Worm (Caenorhabditis elegans) whole organism, L1 larva: ENCODE measurements around the gene acaa-2.

Source experiments
- nhr-237 ChIP-seq: fragments of 150-350 bp; optimal IDR thresholded peaks from 2 replicates; lab custom pipeline; 2014; ENCODE audit warnings: missing biosample characterization, missing genetic modification characterization
- pqm-1 ChIP-seq: sonication (generic microtip); optimal IDR thresholded peaks from 3 replicates; lab custom pipeline; 2017; ENCODE audit warnings: missing biosample characterization, missing genetic modification characterization
- rnt-1 ChIP-seq: sonication (generic microtip); optimal IDR thresholded peaks from 2 replicates; lab custom pipeline; 2016; ENCODE audit warnings: mild to moderate bottlenecking, missing genetic modification characterization, moderate library complexity, missing compliant biosample characterization

- no peak for TF ChIP-seq nhr-237 (tag; lab: Kevin White, UChicago)
- no peak for TF ChIP-seq pqm-1 (tag; lab: Kevin White, UChicago)
- no peak for TF ChIP-seq rnt-1 (tag; lab: Kevin White, UChicago)
These were observed 38.4 kb downstream of the acaa-2 start for ce11 chrIII:13383159-13383558.
